Fruit fly (Drosophila melanogaster): Measurements from ENCODE around the gene spn-A.

spn-A gene

dm6 chr3R:30014480-30014879 lies 41.4 kb downstream of the spn-A start:
- TF ChIP-seq Myc (optimal IDR thresholded peaks at IDR 0.05) (no peak), ttk (optimal IDR thresholded peaks at IDR 0.05) (no peak), psq (optimal IDR thresholded peaks at IDR 0.05) (no peak), Sin3A (optimal IDR thresholded peaks at IDR 0.05) (no peak), insv (optimal IDR thresholded peaks at IDR 0.05) (no peak), h (optimal IDR thresholded peaks at IDR 0.05) (no peak)

DNA sequence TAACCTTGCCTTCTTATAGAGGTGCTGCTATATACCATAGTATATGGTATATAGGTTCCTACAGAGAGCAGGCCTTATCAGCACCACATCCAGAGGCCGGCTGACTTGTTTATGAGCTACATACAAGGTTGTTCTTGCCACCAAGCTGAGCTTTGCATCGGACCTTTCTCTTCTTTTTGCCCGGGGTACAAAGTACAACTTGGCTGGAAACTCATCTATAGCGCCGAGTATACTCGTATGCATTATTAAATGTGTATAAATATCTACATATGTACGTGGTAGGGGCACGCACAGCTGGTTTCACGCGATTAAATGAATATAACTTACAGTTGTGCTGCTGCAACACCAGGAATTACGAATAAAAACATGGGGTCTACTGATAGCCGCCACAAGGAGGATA lies 41.9 kb downstream of the spn-A start:
- TF ChIP-seq psq (optimal IDR thresholded peaks at IDR 0.05): no peak
- TF ChIP-seq insv (optimal IDR thresholded peaks at IDR 0.05): no peak
- TF ChIP-seq h (optimal IDR thresholded peaks at IDR 0.05): no peak

DNA sequence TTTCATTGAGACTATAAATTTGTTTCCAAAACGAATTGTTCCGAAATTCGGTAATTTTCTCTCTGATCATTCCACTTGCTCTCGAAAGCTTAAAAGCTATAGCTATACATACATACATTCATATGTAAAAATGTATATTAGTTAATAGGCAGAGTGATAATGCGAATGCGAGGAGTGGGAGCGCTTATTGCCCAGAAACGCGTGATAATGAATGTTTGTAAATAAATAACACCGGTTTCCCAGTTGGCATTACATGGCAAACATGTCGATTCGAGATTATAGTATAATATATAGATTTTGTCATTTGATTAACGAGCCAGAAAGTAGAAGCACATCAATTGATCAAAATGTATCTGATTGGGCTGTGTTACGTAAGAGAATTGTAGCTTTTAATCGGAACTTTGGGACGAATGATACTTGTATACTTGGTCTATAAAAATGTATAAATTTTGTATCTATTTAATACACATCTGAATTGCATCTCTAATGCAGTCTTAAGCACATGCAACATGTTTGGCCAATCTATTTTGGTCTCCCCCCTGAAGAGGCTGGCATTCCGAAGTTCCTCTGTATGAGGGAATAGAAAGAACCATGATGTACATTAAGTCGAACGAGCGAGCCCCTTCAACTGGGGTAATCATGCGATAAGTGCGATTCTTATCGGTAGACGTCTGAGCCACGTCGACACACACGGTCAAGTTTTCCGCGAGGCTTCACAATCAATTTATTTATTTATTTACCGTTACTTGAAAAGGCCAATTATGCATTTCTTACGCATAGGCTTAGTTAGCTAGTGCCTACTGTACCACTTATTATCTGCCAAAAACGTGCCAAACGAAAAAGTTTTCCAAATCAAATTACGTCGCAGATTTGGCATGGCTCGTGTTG lies 43.0 kb downstream of the spn-A start:
- TF ChIP-seq Myc (optimal IDR thresholded peaks at IDR 0.05) (no peak), Sin3A (optimal IDR thresholded peaks at IDR 0.05) (no peak), insv (optimal IDR thresholded peaks at IDR 0.05) (no peak), h (optimal IDR thresholded peaks at IDR 0.05) (no peak), psq (optimal IDR thresholded peaks at IDR 0.05) (no peak), ttk (optimal IDR thresholded peaks at IDR 0.05) (no peak)

dm6 chr3R:30009173-30009572 lies 46.7 kb downstream of the spn-A start, which contains the start of gene CG7912:
Gene CG7912 (minus strand): TSS chr3R:30009189.
- TF ChIP-seq psq (optimal IDR thresholded peaks at IDR 0.05) (no peak), insv (optimal IDR thresholded peaks at IDR 0.05) (no peak), h (optimal IDR thresholded peaks at IDR 0.05) (no peak), Myc (optimal IDR thresholded peaks at IDR 0.05) (no peak)

DNA sequence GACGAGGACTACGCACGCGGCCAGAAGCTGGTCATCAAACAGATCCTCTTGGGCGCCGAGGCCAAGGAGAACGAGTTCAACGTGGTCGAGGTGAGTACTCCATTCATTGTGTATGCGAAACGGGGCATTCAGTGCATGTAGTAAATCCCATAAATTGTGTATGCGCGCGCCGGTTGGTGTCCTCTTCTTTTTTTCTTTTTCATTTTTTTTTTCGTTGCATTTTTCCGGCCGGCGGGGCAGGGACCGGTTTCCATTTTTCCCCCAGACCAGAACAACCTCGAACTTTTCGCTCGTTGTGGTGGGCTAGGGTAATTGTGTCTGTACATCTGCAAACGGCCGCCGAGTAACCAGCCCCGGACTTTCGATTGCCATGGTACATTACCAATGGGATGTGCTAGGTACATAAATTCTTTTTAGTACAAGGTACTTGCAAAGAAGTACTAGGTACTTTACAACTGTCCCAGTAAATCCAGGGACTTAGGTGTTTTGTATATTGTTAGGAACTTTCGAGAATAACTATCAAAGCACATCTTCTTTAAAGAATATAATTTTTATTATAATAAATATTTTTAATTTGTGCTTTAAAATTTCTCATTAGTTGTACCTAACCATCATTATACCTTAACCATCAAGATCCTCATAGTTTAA lies 50.4 kb downstream of the spn-A start:
- TF ChIP-seq psq (optimal IDR thresholded peaks at IDR 0.05): no peak
- no peak for TF ChIP-seq Myc (optimal IDR thresholded peaks at IDR 0.05)
- no peak for TF ChIP-seq ttk (optimal IDR thresholded peaks at IDR 0.05)
- TF ChIP-seq h (optimal IDR thresholded peaks at IDR 0.05): no peak
- no peak for TF ChIP-seq Sin3A (optimal IDR thresholded peaks at IDR 0.05)
- no peak for TF ChIP-seq insv (optimal IDR thresholded peaks at IDR 0.05)
